Worm (Caenorhabditis elegans): ENCODE measurements around the gene C10A4.10.

DNA sequence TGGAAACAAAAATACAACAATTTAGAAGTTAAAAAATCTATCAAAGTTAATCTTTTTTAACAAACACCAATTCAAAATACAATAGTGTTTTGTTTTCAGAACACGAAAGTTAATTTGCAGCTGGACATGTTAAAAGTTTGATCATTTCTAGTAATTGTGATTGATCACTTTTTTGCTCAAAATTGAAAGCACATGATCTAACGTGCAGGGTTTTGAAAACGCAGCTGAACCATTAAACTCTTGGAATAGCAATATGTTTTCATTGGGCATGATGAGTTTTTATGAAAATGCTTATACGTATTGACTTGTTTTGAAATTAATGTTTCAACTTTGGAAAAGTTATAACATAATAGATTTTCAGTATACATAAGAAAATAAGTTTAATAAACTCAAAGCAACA is 48.7 kb downstream of the C10A4.10 start:
- TF ChIP-seq ama-1 (optimal IDR thresholded peaks at IDR 0.05) (no peak), ceh-13 (GFP tag; optimal IDR thresholded peaks at IDR 0.05) (no peak), tra-4 (tag; optimal IDR thresholded peaks at IDR 0.05) (no peak), hmg-4 (GFP tag; optimal IDR thresholded peaks at IDR 0.05) (no peak)

Data from whole organism, early embryonic.